Fruit fly (Drosophila melanogaster): ENCODE results near the gene CG33791.

DNA sequence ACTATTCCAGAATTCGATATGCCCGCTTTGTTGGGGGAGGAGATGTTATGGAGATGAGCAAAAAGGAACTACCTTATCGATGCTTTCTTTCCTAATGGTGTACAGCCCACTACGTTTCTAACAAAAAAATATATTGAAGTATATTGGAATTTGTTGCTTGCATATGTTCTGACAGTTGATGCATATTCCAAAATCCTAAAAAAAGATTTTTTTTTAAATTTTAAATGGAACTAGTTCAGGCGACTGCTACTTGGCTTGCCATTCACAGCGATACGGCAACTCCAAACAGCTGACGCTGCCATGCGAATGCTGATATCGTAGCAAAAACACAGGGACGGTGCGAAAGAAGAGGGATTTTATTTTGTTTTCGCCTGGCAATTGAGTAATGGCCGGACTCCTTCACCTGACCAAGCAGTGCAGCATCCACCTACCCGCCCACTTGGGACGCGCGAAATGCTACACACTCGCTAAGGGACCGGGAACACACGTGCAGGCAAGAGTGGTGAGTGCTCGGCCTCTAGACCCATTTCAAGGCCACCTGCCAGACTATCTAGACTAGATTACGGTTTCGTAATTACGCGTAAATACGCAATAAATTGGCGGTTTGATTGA is 15.5 kb downstream of the CG33791 start, which contains the start of the genes CG13926, ABCB7 and CG33230:
- TF ChIP-seq CG12768 (GFP tag; optimal IDR thresholded peaks at IDR 0.05): peak; percentile 48
- TF ChIP-seq CG7101 (tag; optimal IDR thresholded peaks at IDR 0.05): peak; percentile 25
- TF ChIP-seq ovo (GFP tag; optimal IDR thresholded peaks at IDR 0.05): peak; percentile 23
- peak; percentile 55 for TF ChIP-seq CG14711 (tag; optimal IDR thresholded peaks at IDR 0.05)
- peak; percentile 27 for TF ChIP-seq CG1620 (GFP tag; optimal IDR thresholded peaks at IDR 0.05)
- peak; percentile 70 for TF ChIP-seq Mnt (GFP tag; optimal IDR thresholded peaks at IDR 0.05)
- peak; percentile 15 for TF ChIP-seq CG7045 (GFP tag; optimal IDR thresholded peaks at IDR 0.05)
- TF ChIP-seq pad (GFP tag; optimal IDR thresholded peaks at IDR 0.05): peak; percentile 10
- TF ChIP-seq bab1 (GFP tag; optimal IDR thresholded peaks at IDR 0.05): peak; percentile 67
- TF ChIP-seq cic (GFP tag; optimal IDR thresholded peaks at IDR 0.05): no peak
- TF ChIP-seq kay (GFP tag; ENCODE audit: borderline replicate concordance): no peak
